Fruit fly (Drosophila melanogaster): Measurements from ENCODE around the gene mtSSB.

Gene mtSSB

dm6 chr3R:16223252-16224037, 18.4 kb upstream of the mtSSB start (continued):
- TF ChIP-seq tap (tag; optimal IDR thresholded peaks at IDR 0.05) (peak; percentile 21), onecut (GFP tag; IDR thresholded peaks at IDR 0.05) (peak; percentile 22; the same call in 1 of the 2 replicates), bsh (GFP tag; optimal IDR thresholded peaks at IDR 0.05) (peak in 1 of 2 experiments; percentile 42), Nf-YC (tag; optimal IDR thresholded peaks at IDR 0.05) (peak; percentile 11), CG7271 (tag; optimal IDR thresholded peaks at IDR 0.05) (no peak), CG11695 (GFP tag; IDR thresholded peaks at IDR 0.05) (0 out of 3 replicates have a peak, but pooled peaks have one; percentile 25), CG32772 (GFP tag; IDR thresholded peaks at IDR 0.05) (peak; percentile 38; the same call in 1 of the 2 replicates), Nf-YA (GFP tag; IDR thresholded peaks at IDR 0.05) (no peak), pros (GFP tag; optimal IDR thresholded peaks at IDR 0.05) (peak; percentile 49), CG9437 (GFP tag; optimal IDR thresholded peaks at IDR 0.05) (peak; percentile 27), HLH3B (GFP tag; IDR thresholded peaks at IDR 0.05) (0 out of 2 replicates have a peak, but pooled peaks have one; percentile 16), abd-A (tag; optimal IDR thresholded peaks at IDR 0.05) (peak; percentile 90), CG7987 (GFP tag; optimal IDR thresholded peaks at IDR 0.05) (peak; percentile 43), CG10959 (GFP tag; IDR thresholded peaks at IDR 0.05) (peak; percentile 44; the same call in 1 of the 2 replicates), kni (GFP tag; optimal IDR thresholded peaks at IDR 0.05) (peak; percentile 67), CG2712 (tag; optimal IDR thresholded peaks at IDR 0.05) (peak; percentile 22), Deaf1 (tag; optimal IDR thresholded peaks at IDR 0.05) (peak; percentile 82), zf30C (GFP tag; optimal IDR thresholded peaks at IDR 0.05) (peak; percentile 21), CG18619 (GFP tag; optimal IDR thresholded peaks at IDR 0.05) (peak; percentile 34), Xbp1 (GFP tag; optimal IDR thresholded peaks at IDR 0.05) (peak; percentile 9), chinmo (GFP tag; IDR thresholded peaks at IDR 0.05; ENCODE audit: partially characterized antibody) (peak; percentile 89), CG18262 (tag; optimal IDR thresholded peaks at IDR 0.05) (peak; percentile 35), gem (tag; optimal IDR thresholded peaks at IDR 0.05) (peak; percentile 78), CG31441 (GFP tag; IDR thresholded peaks at IDR 0.05) (no peak), CG14667 (GFP tag; IDR thresholded peaks at IDR 0.05) (no peak), Hmr (GFP tag; optimal IDR thresholded peaks at IDR 0.05) (peak; percentile 42), CrebB (tag; optimal IDR thresholded peaks at IDR 0.05) (peak; percentile 18), nmo (GFP tag; optimal IDR thresholded peaks at IDR 0.05) (peak; percentile 43), CG1233 (GFP tag; optimal IDR thresholded peaks at IDR 0.05) (peak; percentile 46), fd96Cb (tag; optimal IDR thresholded peaks at IDR 0.05) (peak; percentile 46), CG3726 (GFP tag; IDR thresholded peaks at IDR 0.05) (peak; percentile 51; the same call in 1 of the 3 replicates), eyg (GFP tag; optimal IDR thresholded peaks at IDR 0.05) (peak; percentile 3), D (optimal IDR thresholded peaks at IDR 0.05) (no peak), D (GFP tag; optimal IDR thresholded peaks at IDR 0.05) (peak; percentile 17), Ets97D (GFP tag; optimal IDR thresholded peaks at IDR 0.05) (no peak), sob (GFP tag; IDR thresholded peaks at IDR 0.05) (no peak), CG2199 (GFP tag; IDR thresholded peaks at IDR 0.05) (peak; percentile 99), nerfin-2 (GFP tag; IDR thresholded peaks at IDR 0.05; ENCODE audit: partially characterized antibody) (0 out of 2 replicates have a peak, but pooled peaks have one; percentile 14), CG3281 (GFP tag; optimal IDR thresholded peaks at IDR 0.05) (peak; percentile 66), slbo (GFP tag; IDR thresholded peaks at IDR 0.05) (peak; percentile 48; the same call in 1 of the 2 replicates), CG4707 (GFP tag; optimal IDR thresholded peaks at IDR 0.05) (peak; percentile 32), CG16863 (GFP tag; optimal IDR thresholded peaks at IDR 0.05) (peak; percentile 13), Med (GFP tag) (peak; percentile 92), Dip3 (GFP tag; optimal IDR thresholded peaks at IDR 0.05) (peak; percentile 3), insv (GFP tag; optimal IDR thresholded peaks at IDR 0.05) (no peak), lab (GFP tag; optimal IDR thresholded peaks at IDR 0.05) (peak; percentile 43), BEAF-32 (GFP tag; optimal IDR thresholded peaks at IDR 0.05) (no peak), CG14441 (GFP tag; IDR thresholded peaks at IDR 0.05) (peak; percentile 15; the same call in 1 of the 2 replicates)

Measured in whole organism, embryonic.